Worm (Caenorhabditis elegans) whole organism, young adult: ENCODE results near the gene F20A1.4.

Experiments
- F49E8.2 ChIP-seq: sonication (generic microtip); optimal IDR thresholded peaks from 3 replicates; lab custom pipeline; 2017; ENCODE audit warnings: missing genetic modification characterization, mild to moderate bottlenecking, missing compliant biosample characterization, antibody characterized with exemption, moderate library complexity; ENCODE audit not compliant: insufficient read depth
- K11D2.4 ChIP-seq: fragments of 200-800 bp; sonication (Bioruptor generic); IDR thresholded peaks from 2 replicates; pipeline ENCODE4 v1.3.6; 2022; ENCODE audit warnings: missing genetic modification reagents, missing genetic modification characterization, missing compliant biosample characterization
- ama-1 ChIP-seq, 3 experiments: fragments of 150-350 bp in 1 of 3; sonication (generic microtip) in 2 of 3; optimal IDR thresholded peaks; 2 replicates each; lab custom pipeline; 2014 to 2018; ENCODE audit warnings: missing biosample characterization in 2 of 3, missing genetic modification characterization in 2 of 3, missing genetic modification reagents in 2 of 3
- aptf-2 ChIP-seq: fragments of 200-800 bp; sonication (Bioruptor generic); conservative IDR thresholded peaks from 2 replicates; pipeline ENCODE4 v1.3.6; 2022; ENCODE audit warnings: missing genetic modification reagents, missing genetic modification characterization, missing compliant biosample characterization
- chd-7 ChIP-seq: sonication (generic microtip); optimal IDR thresholded peaks from 2 replicates; lab custom pipeline; 2016; ENCODE audit warnings: mild to moderate bottlenecking, missing genetic modification characterization, moderate library complexity, missing compliant biosample characterization
- nhr-27 ChIP-seq: fragments of 200-800 bp; sonication (Bioruptor generic); optimal IDR thresholded peaks from 2 replicates; lab custom pipeline; 2018; ENCODE audit warnings: mild to moderate bottlenecking, missing genetic modification characterization, moderate library complexity, missing compliant biosample characterization
- snpc-4 ChIP-seq, 5 experiments: fragments of 150-350 bp in 1 of 5; sonication (generic microtip) in 4 of 5; optimal IDR thresholded peaks; 2 replicates each; lab custom pipeline; 2014 to 2018; ENCODE audit warnings: missing genetic modification characterization in 5 of 5, missing biosample characterization in 3 of 5, antibody characterized with exemption in 2 of 5, mild to moderate bottlenecking in 2 of 5, missing compliant biosample characterization in 2 of 5, missing genotype in 2 of 5, moderate library complexity in 2 of 5, missing genetic modification reagents in 1 of 5
- tbx-9 ChIP-seq: sonication (generic microtip); optimal IDR thresholded peaks from 2 replicates; lab custom pipeline; 2016; ENCODE audit warnings: borderline replicate concordance, missing genetic modification characterization, inconsistent platforms, missing compliant biosample characterization
- ztf-3 ChIP-seq: fragments of 200-800 bp; sonication (Bioruptor generic); optimal IDR thresholded peaks from 2 replicates; lab custom pipeline; 2018; ENCODE audit warnings: mild to moderate bottlenecking, missing genetic modification characterization, missing compliant biosample characterization

ce11 chrV:7027055-7027454 is 5.4 kb upstream of the F20A1.4 start, which contains the start of gene F20A1.6:
- TF ChIP-seq K11D2.4 (GFP tag; lab: Robert Waterston, UW) = no peak
- no peak for TF ChIP-seq aptf-2 (GFP tag; lab: Robert Waterston, UW)
- no peak for TF ChIP-seq ztf-3 (GFP tag; lab: Kevin White, UChicago)
- TF ChIP-seq snpc-4 (GFP tag; optimal IDR thresholded peaks at IDR 0.05; lab: Kevin White, UChicago) = no peak
- TF ChIP-seq snpc-4 (tag; optimal IDR thresholded peaks at IDR 0.05; lab: Kevin White, UChicago) = no peak
- TF ChIP-seq nhr-27 = no peak
- TF ChIP-seq tbx-9 = no peak
- TF ChIP-seq F49E8.2 (tag; lab: Kevin White, UChicago) = no peak
- TF ChIP-seq chd-7 (tag; lab: Kevin White, UChicago) = no peak
- TF ChIP-seq ama-1 (optimal IDR thresholded peaks at IDR 0.05; lab: Kevin White, UChicago) = no peak
- TF ChIP-seq ama-1 (GFP tag; optimal IDR thresholded peaks at IDR 0.05; lab: Kevin White, UChicago) = no peak
